Worm (Caenorhabditis elegans): ENCODE data around the gene cest-8.

DNA sequence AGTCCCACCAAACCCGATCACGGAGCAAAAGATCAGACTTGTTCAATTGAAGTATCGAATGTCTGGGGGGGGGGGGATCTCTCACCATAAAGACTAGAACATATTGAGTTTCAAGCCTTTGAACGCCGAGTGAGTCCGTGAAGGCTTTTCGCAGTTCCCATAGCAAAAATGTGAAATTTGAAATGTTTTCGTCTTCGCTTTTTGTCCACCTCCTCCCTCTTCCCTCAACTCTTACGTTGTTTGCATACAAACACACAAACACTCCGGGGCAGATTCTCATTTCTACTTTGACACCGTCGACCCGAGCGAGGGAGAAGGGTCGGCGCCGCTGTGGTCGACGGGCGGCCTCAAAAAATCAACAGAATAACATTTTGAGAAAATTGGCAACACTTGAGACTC, 40.4 kb upstream of the cest-8 start:
- TF ChIP-seq mbf-1 (tag; optimal IDR thresholded peaks at IDR 0.05) (no peak), nhr-11 (tag; optimal IDR thresholded peaks at IDR 0.05) (no peak), nhr-237 (tag; optimal IDR thresholded peaks at IDR 0.05) (no peak), R02D3.7 (tag; optimal IDR thresholded peaks at IDR 0.05) (no peak)

Data from whole organism, L2 larva.